Worm (Caenorhabditis elegans): ENCODE measurements around the gene ZK1240.6.

DNA sequence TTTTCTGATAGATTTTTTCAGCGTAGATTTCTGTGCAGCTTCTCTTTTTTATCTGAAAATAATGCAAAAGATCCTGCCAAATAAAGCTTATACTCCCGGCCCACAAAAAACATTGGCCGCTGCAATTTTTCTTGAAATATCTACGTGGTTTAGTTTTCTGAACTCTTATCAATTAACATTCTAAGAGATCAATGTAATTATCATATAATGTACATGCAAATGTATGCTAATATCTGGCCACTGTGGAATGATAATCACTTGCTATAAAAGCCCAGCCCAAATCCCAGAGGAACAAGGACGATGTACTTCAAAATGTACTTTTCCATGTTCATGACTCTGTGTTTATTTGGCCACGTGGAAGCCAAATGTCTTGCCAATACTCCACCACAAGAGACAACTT is 31.8 kb upstream of the ZK1240.6 start, which contains the start of gene F43C11.2:
- TF ChIP-seq sptf-1 (tag; optimal IDR thresholded peaks at IDR 0.05) = no peak
- TF ChIP-seq lsy-2 (tag; optimal IDR thresholded peaks at IDR 0.05) = no peak
- no peak for TF ChIP-seq pha-4 (tag; optimal IDR thresholded peaks at IDR 0.05)
- TF ChIP-seq snpc-4 (tag; optimal IDR thresholded peaks at IDR 0.05) = no peak
- TF ChIP-seq tbx-8 (GFP tag; optimal IDR thresholded peaks at IDR 0.05) = no peak
- TF ChIP-seq unc-62 (GFP tag; optimal IDR thresholded peaks at IDR 0.05) = no peak
- no peak for TF ChIP-seq blmp-1 (tag; optimal IDR thresholded peaks at IDR 0.05)
- no peak for TF ChIP-seq zip-8 (tag; optimal IDR thresholded peaks at IDR 0.05)
- no peak for TF ChIP-seq nhr-76 (tag; optimal IDR thresholded peaks at IDR 0.05)
- TF ChIP-seq nhr-28 (tag; optimal IDR thresholded peaks at IDR 0.05) = no peak
- no peak for TF ChIP-seq flh-1 (GFP tag; optimal IDR thresholded peaks at IDR 0.05)
- no peak for TF ChIP-seq mab-5 (tag; optimal IDR thresholded peaks at IDR 0.05)
